Fruit fly (Drosophila melanogaster) whole organism, embryonic: Measurements from ENCODE around the gene E2f1.

ENCODE experiments used
- Aef1 ChIP-seq: fragments of 200-800 bp; sonication (Bioruptor generic); IDR thresholded peaks from 3 replicates; pipeline ENCODE4 v1.3.6; 2022; ENCODE audit warnings: missing biosample characterization, missing genetic modification characterization
- Atf6 ChIP-seq: fragments of 200-800 bp; sonication (Bioruptor generic); IDR thresholded peaks from 2 replicates; pipeline ENCODE4 v1.3.6; 2022; ENCODE audit warnings: missing biosample characterization, missing genetic modification characterization
- CG10209 ChIP-seq: fragments of 200-800 bp; sonication (Bioruptor generic); optimal IDR thresholded peaks from 3 replicates; lab custom pipeline; 2017; ENCODE audit warnings: missing biosample characterization, mild to moderate bottlenecking, missing genetic modification characterization, missing genetic modification reagents
- CG1024 ChIP-seq: fragments of 200-800 bp; sonication (Bioruptor generic); IDR thresholded peaks from 2 replicates; pipeline ENCODE4 v1.3.6; 2022; ENCODE audit warnings: missing biosample characterization, missing genetic modification characterization
- CG10267 ChIP-seq: fragments of 200-800 bp; sonication (Bioruptor generic); optimal IDR thresholded peaks from 2 replicates; lab custom pipeline; 2018; ENCODE audit warnings: missing biosample characterization, mild to moderate bottlenecking, missing genetic modification characterization, moderate library complexity
- CG11560 ChIP-seq: fragments of 200-800 bp; sonication (Bioruptor generic); IDR thresholded peaks from 3 replicates; pipeline ENCODE4 v1.3.6; 2022; ENCODE audit warnings: missing biosample characterization, missing genetic modification characterization
- CG12744 ChIP-seq: fragments of 200-800 bp; sonication (Bioruptor generic); optimal IDR thresholded peaks from 2 replicates; lab custom pipeline; 2016; ENCODE audit warnings: missing biosample characterization, missing genetic modification characterization
- CG13775 ChIP-seq: fragments of 200-800 bp; sonication (Bioruptor generic); optimal IDR thresholded peaks from 3 replicates; lab custom pipeline; 2017; ENCODE audit warnings: missing biosample characterization, mild to moderate bottlenecking, missing genetic modification characterization
- CG15269 ChIP-seq: fragments of 200-800 bp; sonication (Bioruptor generic); optimal IDR thresholded peaks from 2 replicates; lab custom pipeline; 2018; ENCODE audit warnings: missing biosample characterization, mild to moderate bottlenecking, missing genetic modification characterization, moderate library complexity
- CG16863 ChIP-seq: fragments of 200-800 bp; sonication (Bioruptor generic); optimal IDR thresholded peaks from 3 replicates; lab custom pipeline; 2016; ENCODE audit warnings: missing biosample characterization, missing genetic modification characterization
- CG17612 ChIP-seq: fragments of 200-800 bp; sonication (Bioruptor generic); IDR thresholded peaks from 2 replicates; pipeline ENCODE4 v1.3.6; 2022; ENCODE audit warnings: missing biosample characterization, missing genetic modification characterization
- CG17912 ChIP-seq: fragments of 200-800 bp; sonication (Bioruptor generic); optimal IDR thresholded peaks from 2 replicates; lab custom pipeline; 2018; ENCODE audit warnings: missing biosample characterization, mild to moderate bottlenecking, missing genetic modification characterization
- CG18599 ChIP-seq: fragments of 200-800 bp; sonication (Bioruptor generic); optimal IDR thresholded peaks from 3 replicates; lab custom pipeline; 2017; ENCODE audit warnings: missing biosample characterization, missing genetic modification characterization, mild to moderate bottlenecking, moderate library complexity, missing genetic modification reagents
- CG2120 ChIP-seq: fragments of 200-800 bp; sonication (Bioruptor generic); optimal IDR thresholded peaks from 3 replicates; lab custom pipeline; 2016; ENCODE audit warnings: missing biosample characterization, missing genetic modification characterization
- CG2202 ChIP-seq: fragments of 200-800 bp; sonication (Bioruptor generic); optimal IDR thresholded peaks from 2 replicates; lab custom pipeline; 2018; ENCODE audit warnings: missing biosample characterization, mild to moderate bottlenecking, missing genetic modification characterization
- CG32767 ChIP-seq: fragments of 200-800 bp; sonication (Bioruptor generic); IDR thresholded peaks from 2 replicates; pipeline ENCODE4 v1.3.6; 2022; ENCODE audit warnings: missing biosample characterization, missing genetic modification characterization
- CG4282 ChIP-seq: fragments of 200-800 bp; sonication (Bioruptor generic); optimal IDR thresholded peaks from 2 replicates; lab custom pipeline; 2016; ENCODE audit warnings: missing biosample characterization, missing genetic modification characterization
- CG6654 ChIP-seq: fragments of 200-800 bp; sonication (Bioruptor generic); optimal IDR thresholded peaks from 2 replicates; lab custom pipeline; 2017; ENCODE audit warnings: missing biosample characterization, mild to moderate bottlenecking, missing genetic modification characterization
- CG7357 ChIP-seq: fragments of 200-800 bp; sonication (Bioruptor generic); IDR thresholded peaks from 3 replicates; pipeline ENCODE4 v1.3.6; 2022; ENCODE audit warnings: missing biosample characterization, missing genetic modification characterization
- CG7372 ChIP-seq: fragments of 200-800 bp; sonication (Bioruptor generic); IDR thresholded peaks from 2 replicates; pipeline ENCODE4 v1.3.6; 2022; ENCODE audit warnings: missing biosample characterization, missing genetic modification characterization
- CG7745 ChIP-seq: fragments of 200-800 bp; sonication (Bioruptor generic); optimal IDR thresholded peaks from 2 replicates; lab custom pipeline; 2018; ENCODE audit warnings: missing biosample characterization, mild to moderate bottlenecking, missing genetic modification characterization, moderate library complexity
- CTCF ChIP-seq: fragments of 200-800 bp; sonication (Bioruptor generic); optimal IDR thresholded peaks from 2 replicates; lab custom pipeline; 2017; ENCODE audit warnings: missing biosample characterization, mild to moderate bottlenecking, missing genetic modification characterization, moderate library complexity
- Dll ChIP-seq: fragments of 200-800 bp; sonication (Bioruptor generic); IDR thresholded peaks from 4 replicates; pipeline ENCODE4 v1.3.6; 2022; ENCODE audit warnings: missing biosample characterization, missing genetic modification characterization; ENCODE audit not compliant: partially characterized antibody
- E2f1 ChIP-seq: fragments of 200-800 bp; sonication (Bioruptor generic); IDR thresholded peaks from 2 replicates; pipeline ENCODE4 v1.3.6; 2022; ENCODE audit warnings: missing biosample characterization, missing genetic modification characterization
- Gug ChIP-seq: fragments of 200-800 bp; sonication (Bioruptor generic); IDR thresholded peaks from 4 replicates; pipeline ENCODE4 v1.3.6; 2022; ENCODE audit warnings: missing biosample characterization, missing genetic modification characterization
- HLH3B ChIP-seq: fragments of 200-800 bp; sonication (Bioruptor generic); IDR thresholded peaks from 2 replicates; pipeline ENCODE4 v1.3.6; 2022; ENCODE audit warnings: missing biosample characterization, missing genetic modification characterization
- HLH54F ChIP-seq: fragments of 200-800 bp; sonication (Bioruptor generic); optimal IDR thresholded peaks from 3 replicates; lab custom pipeline; 2016; ENCODE audit warnings: missing biosample characterization, missing genetic modification characterization
- HmgD ChIP-seq: fragments of 200-800 bp; sonication (Bioruptor generic); optimal IDR thresholded peaks from 3 replicates; lab custom pipeline; 2016; ENCODE audit warnings: missing biosample characterization, missing genetic modification characterization
- HmgZ ChIP-seq: fragments of 200-800 bp; sonication (Bioruptor generic); optimal IDR thresholded peaks from 2 replicates; lab custom pipeline; 2018; ENCODE audit warnings: missing biosample characterization, mild to moderate bottlenecking, missing genetic modification characterization
- Hr3 ChIP-seq: fragments of 200-800 bp; sonication (Bioruptor generic); optimal IDR thresholded peaks from 3 replicates; lab custom pipeline; 2016; ENCODE audit warnings: missing biosample characterization, missing genetic modification characterization
- MTF-1 ChIP-seq: fragments of 200-800 bp; sonication (Bioruptor generic); optimal IDR thresholded peaks from 2 replicates; lab custom pipeline; 2018; ENCODE audit warnings: missing biosample characterization, mild to moderate bottlenecking, missing genetic modification characterization, borderline replicate concordance
- Max ChIP-seq: fragments of 200-800 bp; sonication (Bioruptor generic); optimal IDR thresholded peaks from 2 replicates; lab custom pipeline; 2016; ENCODE audit warnings: missing biosample characterization, mild to moderate bottlenecking, missing genetic modification characterization
- Mes4 ChIP-seq: fragments of 200-800 bp; sonication (Bioruptor generic); optimal IDR thresholded peaks from 2 replicates; lab custom pipeline; 2016; ENCODE audit warnings: missing biosample characterization, missing genetic modification characterization
- NK7.1 ChIP-seq: fragments of 200-800 bp; sonication (Bioruptor generic); optimal IDR thresholded peaks from 3 replicates; lab custom pipeline; 2016; ENCODE audit warnings: missing biosample characterization, missing genetic modification characterization
- Neu2 ChIP-seq: fragments of 200-800 bp; sonication (Bioruptor generic); optimal IDR thresholded peaks from 3 replicates; lab custom pipeline; 2016; ENCODE audit warnings: missing biosample characterization, missing genetic modification characterization, borderline replicate concordance
- Oaz ChIP-seq: fragments of 200-800 bp; sonication (Bioruptor generic); IDR thresholded peaks from 2 replicates; pipeline ENCODE4 v1.3.6; 2022; ENCODE audit warnings: missing biosample characterization, missing genetic modification characterization
- Side ChIP-seq: fragments of 200-800 bp; sonication (Bioruptor generic); optimal IDR thresholded peaks from 2 replicates; lab custom pipeline; 2016; ENCODE audit warnings: missing biosample characterization, missing genetic modification characterization
- Xrp1 ChIP-seq: fragments of 200-800 bp; sonication (Bioruptor generic); IDR thresholded peaks from 2 replicates; pipeline ENCODE4 v1.3.6; 2022; ENCODE audit warnings: missing biosample characterization, missing genetic modification characterization
- amos ChIP-seq: fragments of 200-800 bp; sonication (Bioruptor generic); IDR thresholded peaks from 2 replicates; pipeline ENCODE4 v1.3.6; 2022; ENCODE audit warnings: missing biosample characterization, missing genetic modification characterization; ENCODE audit not compliant: partially characterized antibody
- ato ChIP-seq: fragments of 200-800 bp; sonication (Bioruptor generic); IDR thresholded peaks from 2 replicates; pipeline ENCODE4 v1.3.6; 2022; ENCODE audit warnings: missing biosample characterization, missing genetic modification characterization; ENCODE audit not compliant: partially characterized antibody
- bowl ChIP-seq: fragments of 200-800 bp; sonication (Bioruptor generic); IDR thresholded peaks from 2 replicates; pipeline ENCODE4 v1.3.6; 2022; ENCODE audit warnings: missing biosample characterization, missing genetic modification characterization
- chif ChIP-seq, 2 experiments: fragments of 200-800 bp; sonication (Bioruptor generic); optimal IDR thresholded peaks; 3 replicates each; lab custom pipeline; 2016; ENCODE audit warnings: missing biosample characterization in 2 of 2, missing genetic modification characterization in 2 of 2
- dati ChIP-seq: fragments of 200-800 bp; sonication (Bioruptor generic); IDR thresholded peaks from 2 replicates; pipeline ENCODE4 v1.3.6; 2022; ENCODE audit warnings: missing biosample characterization, missing genetic modification characterization
- exex ChIP-seq: fragments of 200-800 bp; sonication (Bioruptor generic); optimal IDR thresholded peaks from 4 replicates; lab custom pipeline; 2018; ENCODE audit warnings: missing biosample characterization, mild to moderate bottlenecking, missing genetic modification characterization, moderate library complexity
- fd64A ChIP-seq: fragments of 200-800 bp; sonication (Bioruptor generic); optimal IDR thresholded peaks from 3 replicates; lab custom pipeline; 2018; ENCODE audit warnings: missing biosample characterization, mild to moderate bottlenecking, missing genetic modification characterization
- h ChIP-seq: fragments of >200 bp; optimal IDR thresholded peaks from 2 replicates; lab custom pipeline; 2017
- nom ChIP-seq: fragments of 200-800 bp; sonication (Bioruptor generic); optimal IDR thresholded peaks from 2 replicates; lab custom pipeline; 2017; ENCODE audit warnings: missing biosample characterization, missing genetic modification characterization, mild to moderate bottlenecking, moderate library complexity, missing genetic modification reagents
- onecut ChIP-seq: fragments of 200-800 bp; sonication (Bioruptor generic); IDR thresholded peaks from 2 replicates; pipeline ENCODE4 v1.3.6; 2022; ENCODE audit warnings: missing biosample characterization, missing genetic modification characterization
- repo ChIP-seq: fragments of 200-800 bp; sonication (Bioruptor generic); optimal IDR thresholded peaks from 2 replicates; lab custom pipeline; 2016; ENCODE audit warnings: missing biosample characterization, missing genetic modification characterization
- row ChIP-seq: fragments of 200-800 bp; sonication (Bioruptor generic); IDR thresholded peaks from 3 replicates; pipeline ENCODE4 v1.3.6; 2022; ENCODE audit warnings: missing biosample characterization, missing genetic modification characterization
- salm ChIP-seq: fragments of 200-800 bp; sonication (Bioruptor generic); optimal IDR thresholded peaks from 2 replicates; lab custom pipeline; 2018; ENCODE audit warnings: missing biosample characterization, mild to moderate bottlenecking, missing genetic modification characterization
- shn ChIP-seq: fragments of 200-800 bp; sonication (Bioruptor generic); optimal IDR thresholded peaks from 3 replicates; lab custom pipeline; 2016; ENCODE audit warnings: missing biosample characterization, missing genetic modification characterization
- yki ChIP-seq: fragments of >200 bp; optimal IDR thresholded peaks from 3 replicates; lab custom pipeline; 2018

Gene E2f1

dm6 chr3R:21627752-21628151, 32.9 kb downstream of the E2f1 start (continued):
- TF ChIP-seq shn (no peak), CG7357 (GFP tag; lab: Robert Waterston, UW) (peak; percentile 64; the same call in 2 of the 3 replicates), CG32767 (no peak), Neu2 (GFP tag; lab: Kevin White, UChicago) (no peak), row (GFP tag; lab: Robert Waterston, UW) (peak; percentile 82), Aef1 (peak; percentile 72), CG2120 (GFP tag; lab: Kevin White, UChicago) (peak; percentile 82), CG4282 (GFP tag; lab: Kevin White, UChicago) (no peak), CG11560 (no peak), chif (GFP tag; optimal IDR thresholded peaks at IDR 0.05; lab: Kevin White, UChicago) (peak in 1 of 2 experiments; percentile 39), dati (GFP tag; lab: Robert Waterston, UW) (no peak), repo (no peak), Side (GFP tag; lab: Kevin White, UChicago) (peak; percentile 13), h (lab: Kevin White, UChicago) (no peak), Xrp1 (GFP tag; lab: Robert Waterston, UW) (peak; percentile 72), Max (GFP tag; lab: Kevin White, UChicago) (peak; percentile 67), HLH3B (GFP tag; lab: Robert Waterston, UW) (peak; percentile 67), CG2202 (tag; lab: Kevin White, UChicago) (peak; percentile 16), E2f1 (GFP tag; lab: Robert Waterston, UW) (peak; percentile 91), CG7745 (tag; lab: Kevin White, UChicago) (no peak), HmgD (GFP tag; lab: Kevin White, UChicago) (no peak), NK7.1 (GFP tag; lab: Kevin White, UChicago) (no peak), Hr3 (peak; percentile 53), Dll (GFP tag; lab: Robert Waterston, UW) (no peak), yki (lab: Kevin White, UChicago) (no peak), CG7372 (GFP tag; lab: Robert Waterston, UW) (peak; percentile 63; the same call in 1 of the 2 replicates), bowl (GFP tag; lab: Robert Waterston, UW) (0 out of 2 replicates have a peak, but pooled peaks have one; percentile 36), CG16863 (GFP tag; lab: Kevin White, UChicago) (no peak), HmgZ (tag; lab: Kevin White, UChicago) (peak; percentile 49), ato (GFP tag; lab: Robert Waterston, UW) (no peak), salm (no peak), amos (no peak), Gug (GFP tag; lab: Robert Waterston, UW) (peak; percentile 40; the same call in 1 of the 4 replicates), CG18599 (peak; percentile 84), MTF-1 (GFP tag; lab: Kevin White, UChicago) (peak; percentile 35), CG10209 (GFP tag; lab: Kevin White, UChicago) (peak; percentile 64), CTCF (GFP tag; lab: Kevin White, UChicago) (no peak), CG6654 (no peak), HLH54F (GFP tag; lab: Kevin White, UChicago) (no peak), onecut (no peak; the same call in 1 of the 2 replicates), CG12744 (no peak), nom (GFP tag; lab: Kevin White, UChicago) (no peak), Oaz (GFP tag; lab: Robert Waterston, UW) (peak; percentile 52; the same call in 1 of the 2 replicates), CG1024 (GFP tag; lab: Robert Waterston, UW) (no peak), CG15269 (tag; lab: Kevin White, UChicago) (peak; percentile 83), CG10267 (tag; lab: Kevin White, UChicago) (peak; percentile 48), CG17912 (GFP tag; lab: Kevin White, UChicago) (no peak), CG17612 (GFP tag; lab: Robert Waterston, UW) (0 out of 2 replicates have a peak, but pooled peaks have one; percentile 29), Atf6 (GFP tag; lab: Robert Waterston, UW) (peak; percentile 77), CG13775 (GFP tag; lab: Kevin White, UChicago) (peak; percentile 65), fd64A (no peak), Mes4 (GFP tag; lab: Kevin White, UChicago) (no peak), exex (no peak)
